Fruit fly (Drosophila melanogaster): ENCODE results near the gene CG11122.

The CG11122 gene

DNA sequence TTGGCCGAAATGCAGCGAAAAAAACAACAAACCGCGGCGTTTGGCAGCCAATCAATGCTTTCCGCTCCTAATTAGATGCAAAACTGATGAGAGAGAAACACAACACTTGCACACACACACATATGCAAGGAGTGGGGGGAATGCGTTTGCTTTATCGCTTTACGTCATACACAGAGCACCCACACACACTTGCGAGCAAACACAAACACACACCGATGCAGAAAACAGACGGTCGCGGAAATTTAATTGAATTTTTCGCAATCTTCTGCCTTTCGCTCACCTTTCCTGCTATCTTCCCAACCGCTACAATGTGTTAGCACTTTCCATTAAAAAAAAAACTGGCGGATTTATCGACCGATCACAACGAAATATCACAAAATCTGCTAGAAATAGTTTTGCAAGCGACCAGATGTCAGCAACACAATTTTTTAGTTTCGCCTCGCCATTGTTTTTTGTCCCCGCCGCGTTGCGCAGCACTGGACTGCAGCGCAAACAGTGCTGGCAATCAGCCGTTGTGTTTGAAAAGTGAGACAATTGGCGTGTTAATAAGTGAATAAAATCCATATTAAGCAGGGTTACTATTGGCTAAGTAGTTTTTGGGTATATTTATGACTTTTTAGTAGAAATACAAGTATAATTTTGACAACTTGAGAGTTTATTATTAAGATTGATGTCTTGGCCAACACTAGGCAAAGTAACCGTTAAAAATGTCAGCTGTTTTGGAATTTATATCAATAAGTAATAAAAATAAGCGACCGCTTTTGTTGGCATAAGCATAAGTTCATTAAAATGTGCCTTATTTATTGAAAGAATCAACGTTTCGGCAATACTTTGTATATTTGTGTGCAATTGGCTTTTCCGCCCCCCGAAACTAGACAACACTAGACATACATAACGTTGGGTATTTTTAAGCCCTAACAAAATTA, 12.3 kb upstream of the CG11122 start, which contains the start of gene Klp10A (continued):
- TF ChIP-seq CG12104 (GFP tag; optimal IDR thresholded peaks at IDR 0.05) (no peak), inv (GFP tag; IDR thresholded peaks at IDR 0.05; ENCODE audit: partially characterized antibody) (no peak), CG2875 (GFP tag; optimal IDR thresholded peaks at IDR 0.05) (no peak), CG8478 (optimal IDR thresholded peaks at IDR 0.05) (peak; percentile 75), CG4854 (GFP tag; optimal IDR thresholded peaks at IDR 0.05) (peak; percentile 1), CG8765 (GFP tag; IDR thresholded peaks at IDR 0.05) (no peak), CG6854 (GFP tag; optimal IDR thresholded peaks at IDR 0.05) (no peak), CoRest (tag; optimal IDR thresholded peaks at IDR 0.05) (peak; percentile 24), HLH4C (GFP tag; IDR thresholded peaks at IDR 0.05; ENCODE audit: partially characterized antibody) (no peak), CG32532 (GFP tag; IDR thresholded peaks at IDR 0.05) (no peak), CG4328 (GFP tag; optimal IDR thresholded peaks at IDR 0.05) (no peak), jing (GFP tag; optimal IDR thresholded peaks at IDR 0.05) (no peak), hkb (optimal IDR thresholded peaks at IDR 0.05) (no peak), hkb (GFP tag; IDR thresholded peaks at IDR 0.05) (no peak), CG6791 (GFP tag; IDR thresholded peaks at IDR 0.05; ENCODE audit: partially characterized antibody) (no peak), gro (GFP tag; optimal IDR thresholded peaks at IDR 0.05) (peak; percentile 31), CG11398 (GFP tag; optimal IDR thresholded peaks at IDR 0.05) (no peak), CG7839 (tag; optimal IDR thresholded peaks at IDR 0.05) (no peak), CG3847 (GFP tag; IDR thresholded peaks at IDR 0.05) (0 out of 2 replicates have a peak, but pooled peaks have one; percentile 12), CG11247 (GFP tag; IDR thresholded peaks at IDR 0.05) (peak; percentile 21; the same call in 1 of the 2 replicates), CG17361 (GFP tag; IDR thresholded peaks at IDR 0.05) (peak; percentile 46; the same call in 1 of the 3 replicates), CTCF (GFP tag; optimal IDR thresholded peaks at IDR 0.05) (no peak), CG30020 (tag; optimal IDR thresholded peaks at IDR 0.05) (no peak), Neu2 (GFP tag; optimal IDR thresholded peaks at IDR 0.05; ENCODE audit: borderline replicate concordance) (no peak), slp2 (GFP tag; optimal IDR thresholded peaks at IDR 0.05) (no peak), CG3995 (GFP tag; optimal IDR thresholded peaks at IDR 0.05) (no peak), CG16815 (GFP tag; optimal IDR thresholded peaks at IDR 0.05) (no peak), BEAF-32 (GFP tag; optimal IDR thresholded peaks at IDR 0.05) (no peak), caup (GFP tag; optimal IDR thresholded peaks at IDR 0.05; ENCODE audit: severe bottlenecking) (peak; percentile 45), sc (optimal IDR thresholded peaks at IDR 0.05) (no peak), sc (GFP tag; optimal IDR thresholded peaks at IDR 0.05) (no peak), pho (GFP tag; optimal IDR thresholded peaks at IDR 0.05) (peak; percentile 7), CG17829 (tag; optimal IDR thresholded peaks at IDR 0.05) (no peak), CG11085 (GFP tag; IDR thresholded peaks at IDR 0.05) (no peak), ase (GFP tag; IDR thresholded peaks at IDR 0.05) (no peak), CG11456 (GFP tag; IDR thresholded peaks at IDR 0.05) (peak; percentile 41; the same call in 1 of the 3 replicates), CG7963 (GFP tag; IDR thresholded peaks at IDR 0.05; ENCODE audit: partially characterized antibody) (no peak), ab (GFP tag; optimal IDR thresholded peaks at IDR 0.05) (peak; percentile 3), CG2199 (GFP tag; IDR thresholded peaks at IDR 0.05) (no peak), crp (GFP tag; optimal IDR thresholded peaks at IDR 0.05) (peak in 1 of 2 experiments; percentile 76)

Data from whole organism, embryonic.